Fruit fly (Drosophila melanogaster) whole organism, embryonic: ENCODE measurements around the gene Cpr65Au.

ENCODE experiments used
- CG13775 ChIP-seq: fragments of 200-800 bp; sonication (Bioruptor generic); optimal IDR thresholded peaks from 3 replicates; lab custom pipeline; 2017; ENCODE audit warnings: missing biosample characterization, mild to moderate bottlenecking, missing genetic modification characterization
- CG14965 ChIP-seq: fragments of 200-800 bp; sonication (Bioruptor generic); optimal IDR thresholded peaks from 2 replicates; lab custom pipeline; 2016; ENCODE audit warnings: missing biosample characterization, missing genetic modification characterization, borderline replicate concordance
- CG17912 ChIP-seq: fragments of 200-800 bp; sonication (Bioruptor generic); optimal IDR thresholded peaks from 2 replicates; lab custom pipeline; 2018; ENCODE audit warnings: missing biosample characterization, mild to moderate bottlenecking, missing genetic modification characterization
- CG18619 ChIP-seq: fragments of 200-800 bp; sonication (Bioruptor generic); optimal IDR thresholded peaks from 3 replicates; lab custom pipeline; 2017; ENCODE audit warnings: missing biosample characterization, mild to moderate bottlenecking, missing genetic modification characterization
- CG43689 ChIP-seq: fragments of 200-800 bp; sonication (Bioruptor generic); IDR thresholded peaks from 2 replicates; pipeline ENCODE4 v1.3.6; 2022; ENCODE audit warnings: missing biosample characterization, missing genetic modification characterization
- CG6272 ChIP-seq: fragments of 200-800 bp; sonication (Bioruptor generic); IDR thresholded peaks from 2 replicates; pipeline ENCODE4 v1.3.6; 2022; ENCODE audit warnings: missing biosample characterization, missing genetic modification characterization
- CG7556 ChIP-seq: fragments of 200-800 bp; sonication (Bioruptor generic); optimal IDR thresholded peaks from 2 replicates; lab custom pipeline; 2017; ENCODE audit warnings: missing biosample characterization, mild to moderate bottlenecking, missing genetic modification characterization
- CG8388 ChIP-seq: fragments of 200-800 bp; sonication (Bioruptor generic); optimal IDR thresholded peaks from 2 replicates; lab custom pipeline; 2019; ENCODE audit warnings: missing biosample characterization, mild to moderate bottlenecking, missing genetic modification characterization, moderate library complexity
- CG8765 ChIP-seq: fragments of 200-800 bp; sonication (Bioruptor generic); IDR thresholded peaks from 2 replicates; pipeline ENCODE4 v1.3.6; 2022; ENCODE audit warnings: missing biosample characterization, missing genetic modification characterization
- CG9727 ChIP-seq: fragments of 200-800 bp; sonication (Bioruptor generic); optimal IDR thresholded peaks from 3 replicates; lab custom pipeline; 2017; ENCODE audit warnings: missing biosample characterization, mild to moderate bottlenecking, missing genetic modification characterization
- Dip2 ChIP-seq: fragments of 200-800 bp; sonication (Bioruptor generic); IDR thresholded peaks from 2 replicates; pipeline ENCODE4 v1.3.6; 2022; ENCODE audit warnings: missing biosample characterization, missing genetic modification characterization
- Dip3 ChIP-seq: fragments of 200-800 bp; sonication (Bioruptor generic); optimal IDR thresholded peaks from 3 replicates; lab custom pipeline; 2016; ENCODE audit warnings: missing biosample characterization, missing genetic modification characterization
- Eip74EF ChIP-seq, 2 experiments: fragments of 200-800 bp in 1 of 2; fragments of >200 bp in 1 of 2; sonication (Bioruptor generic) in 1 of 2; optimal IDR thresholded peaks; 2 replicates each; lab custom pipeline; 2017 to 2019; ENCODE audit warnings: missing biosample characterization in 2 of 2, missing genetic modification characterization in 2 of 2, mild to moderate bottlenecking in 1 of 2, moderate library complexity in 1 of 2
- Ets97D ChIP-seq: fragments of 200-800 bp; sonication (Bioruptor generic); optimal IDR thresholded peaks from 3 replicates; lab custom pipeline; 2016; ENCODE audit warnings: missing biosample characterization, missing genetic modification characterization
- H2.0 ChIP-seq: fragments of 200-800 bp; sonication (Bioruptor generic); IDR thresholded peaks from 2 replicates; pipeline ENCODE4 v1.3.6; 2022; ENCODE audit warnings: missing biosample characterization, missing genetic modification characterization
- HHEX ChIP-seq: fragments of 200-800 bp; sonication (Bioruptor generic); optimal IDR thresholded peaks from 3 replicates; lab custom pipeline; 2017; ENCODE audit warnings: missing biosample characterization, mild to moderate bottlenecking, missing genetic modification characterization, missing genetic modification reagents
- HmgD ChIP-seq: fragments of 200-800 bp; sonication (Bioruptor generic); optimal IDR thresholded peaks from 3 replicates; lab custom pipeline; 2016; ENCODE audit warnings: missing biosample characterization, missing genetic modification characterization
- HmgZ ChIP-seq: fragments of 200-800 bp; sonication (Bioruptor generic); optimal IDR thresholded peaks from 2 replicates; lab custom pipeline; 2018; ENCODE audit warnings: missing biosample characterization, mild to moderate bottlenecking, missing genetic modification characterization
- Hmr ChIP-seq: fragments of 200-800 bp; sonication (Bioruptor generic); optimal IDR thresholded peaks from 3 replicates; lab custom pipeline; 2017; ENCODE audit warnings: mild to moderate bottlenecking, missing biosample characterization, missing genetic modification reagents, missing genetic modification characterization
- Hr3 ChIP-seq: fragments of 200-800 bp; sonication (Bioruptor generic); optimal IDR thresholded peaks from 3 replicates; lab custom pipeline; 2016; ENCODE audit warnings: missing biosample characterization, missing genetic modification characterization
- Hsf ChIP-seq: fragments of 200-800 bp; sonication (Bioruptor generic); optimal IDR thresholded peaks from 3 replicates; lab custom pipeline; 2016; ENCODE audit warnings: missing biosample characterization, missing genetic modification characterization
- Myb ChIP-seq: fragments of 200-800 bp; sonication (Bioruptor generic); optimal IDR thresholded peaks from 2 replicates; lab custom pipeline; 2016; ENCODE audit warnings: missing biosample characterization, missing genetic modification characterization
- Opbp ChIP-seq: fragments of 200-800 bp; sonication (Bioruptor generic); IDR thresholded peaks from 3 replicates; pipeline ENCODE4 v1.3.6; 2022; ENCODE audit warnings: missing biosample characterization, missing genetic modification characterization; ENCODE audit not compliant: partially characterized antibody
- Sry-β ChIP-seq: fragments of 200-800 bp; sonication (Bioruptor generic); optimal IDR thresholded peaks from 2 replicates; lab custom pipeline; 2018; ENCODE audit warnings: missing biosample characterization, mild to moderate bottlenecking, missing genetic modification characterization, moderate library complexity
- Stat92E ChIP-seq, 3 experiments: fragments of >200 bp in 2 of 3; fragments of 200-800 bp in 1 of 3; sonication (Bioruptor generic) in 1 of 3; optimal IDR thresholded peaks; 2 replicates each; lab custom pipeline; 2017 to 2019; ENCODE audit warnings: missing biosample characterization in 3 of 3, missing genetic modification characterization in 3 of 3, mild to moderate bottlenecking in 1 of 3, moderate library complexity in 1 of 3
- TFAM ChIP-seq: fragments of 200-800 bp; sonication (Bioruptor generic); optimal IDR thresholded peaks from 2 replicates; lab custom pipeline; 2017; ENCODE audit warnings: missing biosample characterization, missing genetic modification characterization, inconsistent platforms
- Xbp1 ChIP-seq: fragments of 200-800 bp; sonication (Bioruptor generic); optimal IDR thresholded peaks from 3 replicates; lab custom pipeline; 2016; ENCODE audit warnings: missing biosample characterization, mild to moderate bottlenecking, missing genetic modification characterization
- YL-1 ChIP-seq: fragments of 200-800 bp; sonication (Bioruptor generic); optimal IDR thresholded peaks from 3 replicates; lab custom pipeline; 2017; ENCODE audit warnings: missing biosample characterization, mild to moderate bottlenecking, missing genetic modification characterization
- abd-A ChIP-seq: fragments of 200-800 bp; sonication (Bioruptor generic); optimal IDR thresholded peaks from 3 replicates; lab custom pipeline; 2019; ENCODE audit warnings: missing biosample characterization, mild to moderate bottlenecking, missing genetic modification characterization, moderate library complexity
- ase ChIP-seq: fragments of 200-800 bp; sonication (Bioruptor generic); IDR thresholded peaks from 3 replicates; pipeline ENCODE4 v1.3.6; 2022; ENCODE audit warnings: missing biosample characterization, missing genetic modification characterization
- bigmax ChIP-seq: fragments of 200-800 bp; sonication (Bioruptor generic); optimal IDR thresholded peaks from 2 replicates; lab custom pipeline; 2018; ENCODE audit warnings: missing biosample characterization, mild to moderate bottlenecking, missing genetic modification characterization
- chif ChIP-seq, 2 experiments: fragments of 200-800 bp; sonication (Bioruptor generic); optimal IDR thresholded peaks; 3 replicates each; lab custom pipeline; 2016; ENCODE audit warnings: missing biosample characterization in 2 of 2, missing genetic modification characterization in 2 of 2
- crp ChIP-seq, 2 experiments: fragments of 200-800 bp; sonication (Bioruptor generic); optimal IDR thresholded peaks; 2 replicates in 1 of 2; 3 replicates in 1 of 2; lab custom pipeline; 2017; ENCODE audit warnings: missing biosample characterization in 2 of 2, missing genetic modification characterization in 2 of 2, mild to moderate bottlenecking in 1 of 2, moderate library complexity in 1 of 2
- danr ChIP-seq: fragments of 200-800 bp; sonication (Bioruptor generic); IDR thresholded peaks from 2 replicates; pipeline ENCODE4 v1.3.6; 2022; ENCODE audit warnings: missing biosample characterization, missing genetic modification characterization
- dimm ChIP-seq: fragments of 200-800 bp; sonication (Bioruptor generic); IDR thresholded peaks from 2 replicates; pipeline ENCODE4 v1.3.6; 2022; ENCODE audit warnings: missing biosample characterization, missing genetic modification characterization
- eve ChIP-seq, 2 experiments: fragments of >200 bp; optimal IDR thresholded peaks; 2 replicates each; lab custom pipeline; 2017; ENCODE audit warnings: missing biosample characterization in 2 of 2, missing genetic modification characterization in 2 of 2
- fd3F ChIP-seq: fragments of 200-800 bp; sonication (Bioruptor generic); optimal IDR thresholded peaks from 2 replicates; lab custom pipeline; 2018; ENCODE audit warnings: missing biosample characterization, mild to moderate bottlenecking, missing genetic modification characterization, moderate library complexity
- ftz-f1 ChIP-seq: fragments of 200-800 bp; sonication (Bioruptor generic); optimal IDR thresholded peaks from 2 replicates; lab custom pipeline; 2016; ENCODE audit warnings: missing biosample characterization, missing genetic modification characterization
- grn ChIP-seq: fragments of 200-800 bp; sonication (Bioruptor generic); optimal IDR thresholded peaks from 3 replicates; lab custom pipeline; 2017; ENCODE audit warnings: missing biosample characterization, missing genetic modification characterization
- hkb ChIP-seq, 2 experiments: fragments of 200-800 bp in 1 of 2; fragments of >200 bp in 1 of 2; sonication (Bioruptor generic) in 1 of 2; IDR thresholded peaks in 1 of 2; optimal IDR thresholded peaks in 1 of 2; 2 replicates each; pipeline versions ENCODE4 v1.3.6 to Lab custom; 2017 to 2022; ENCODE audit warnings: missing biosample characterization in 1 of 2, missing genetic modification characterization in 1 of 2
- lbe ChIP-seq: fragments of 200-800 bp; sonication (Bioruptor generic); optimal IDR thresholded peaks from 2 replicates; lab custom pipeline; 2016; ENCODE audit warnings: missing biosample characterization, mild to moderate bottlenecking, missing genetic modification characterization
- nerfin-1 ChIP-seq: fragments of 200-800 bp; sonication (Bioruptor generic); optimal IDR thresholded peaks from 3 replicates; lab custom pipeline; 2019; ENCODE audit warnings: missing biosample characterization, mild to moderate bottlenecking, missing genetic modification characterization, moderate library complexity
- otp ChIP-seq: fragments of 200-800 bp; sonication (Bioruptor generic); IDR thresholded peaks from 3 replicates; pipeline ENCODE4, ENCODE4 v1.3.6; 2022; ENCODE audit warnings: missing biosample characterization, missing genetic modification characterization
- row ChIP-seq: fragments of 200-800 bp; sonication (Bioruptor generic); IDR thresholded peaks from 3 replicates; pipeline ENCODE4 v1.3.6; 2022; ENCODE audit warnings: missing biosample characterization, missing genetic modification characterization
- salm ChIP-seq: fragments of 200-800 bp; sonication (Bioruptor generic); optimal IDR thresholded peaks from 2 replicates; lab custom pipeline; 2018; ENCODE audit warnings: missing biosample characterization, mild to moderate bottlenecking, missing genetic modification characterization
- tap ChIP-seq: fragments of 200-800 bp; optimal IDR thresholded peaks from 3 replicates; lab custom pipeline; 2019; ENCODE audit warnings: missing biosample characterization, mild to moderate bottlenecking, missing genetic modification characterization, moderate library complexity
- tx ChIP-seq: fragments of 200-800 bp; sonication (Bioruptor generic); optimal IDR thresholded peaks from 2 replicates; lab custom pipeline; 2016; ENCODE audit warnings: missing biosample characterization, missing genetic modification characterization
- unc-4 ChIP-seq: fragments of 200-800 bp; sonication (Bioruptor generic); IDR thresholded peaks from 2 replicates; pipeline ENCODE4 v1.3.6; 2022; ENCODE audit warnings: missing biosample characterization, missing genetic modification characterization; ENCODE audit not compliant: partially characterized antibody
- zen2 ChIP-seq: fragments of 200-800 bp; sonication (Bioruptor generic); IDR thresholded peaks from 3 replicates; pipeline ENCODE4 v1.3.6; 2022; ENCODE audit warnings: missing biosample characterization, missing genetic modification characterization; ENCODE audit not compliant: partially characterized antibody
- zfh2 ChIP-seq: fragments of 200-800 bp; sonication (Bioruptor generic); optimal IDR thresholded peaks from 2 replicates; lab custom pipeline; 2016; ENCODE audit warnings: missing biosample characterization, missing genetic modification characterization

The Cpr65Au gene

dm6 chr3L:6085988-6086387, 45.9 kb downstream of the Cpr65Au start (continued):
- no peak for TF ChIP-seq TFAM (GFP tag; lab: Kevin White, UChicago)
- TF ChIP-seq tx (GFP tag; lab: Kevin White, UChicago), result no peak
- TF ChIP-seq Dip2 (GFP tag; lab: Robert Waterston, UW), result no peak
- no peak for TF ChIP-seq CG14965
- peak; percentile 38 for TF ChIP-seq CG8388 (GFP tag; lab: Kevin White, UChicago)
- TF ChIP-seq nerfin-1 (tag; lab: Kevin White, UChicago), result no peak
- TF ChIP-seq Myb (GFP tag; lab: Kevin White, UChicago), result peak; percentile 11
- TF ChIP-seq salm (tag; lab: Kevin White, UChicago), result no peak
- no peak for TF ChIP-seq HHEX (GFP tag; lab: Kevin White, UChicago)
- no peak for TF ChIP-seq CG6272
- no peak for TF ChIP-seq lbe
- TF ChIP-seq zen2 (GFP tag; lab: Robert Waterston, UW), result no peak
- TF ChIP-seq CG8765 (GFP tag; lab: Robert Waterston, UW), result no peak
- no peak for TF ChIP-seq tap
- no peak for TF ChIP-seq YL-1
- no peak for TF ChIP-seq ase
- TF ChIP-seq Sry-β (GFP tag; lab: Kevin White, UChicago), result no peak
- peak; percentile 7 for TF ChIP-seq Hsf
- TF ChIP-seq hkb (optimal IDR thresholded peaks at IDR 0.05; lab: Kevin White, UChicago), result no peak
- TF ChIP-seq hkb (GFP tag; IDR thresholded peaks at IDR 0.05; lab: Robert Waterston, UW), result no peak
- no peak for TF ChIP-seq Opbp (GFP tag; lab: Robert Waterston, UW)
- TF ChIP-seq HmgZ (tag; lab: Kevin White, UChicago), result peak; percentile 20
- TF ChIP-seq Xbp1, result peak; percentile 36
- no peak for TF ChIP-seq unc-4 (GFP tag; lab: Robert Waterston, UW)
- TF ChIP-seq eve (GFP tag; optimal IDR thresholded peaks at IDR 0.05; lab: Kevin White, UChicago), result no peak
- no peak for TF ChIP-seq danr (GFP tag; lab: Robert Waterston, UW)
- no peak for TF ChIP-seq otp (GFP tag; lab: Robert Waterston, UW)
- no peak for TF ChIP-seq Stat92E (GFP tag; optimal IDR thresholded peaks at IDR 0.05; lab: Kevin White, UChicago)
- TF ChIP-seq row, result peak; percentile 57
- TF ChIP-seq ftz-f1 (GFP tag; lab: Kevin White, UChicago), result no peak
- no peak for TF ChIP-seq fd3F (GFP tag; lab: Kevin White, UChicago)
- no peak for TF ChIP-seq CG13775 (GFP tag; lab: Kevin White, UChicago)
- TF ChIP-seq dimm (GFP tag; lab: Robert Waterston, UW), result no peak
- TF ChIP-seq grn, result no peak
- TF ChIP-seq Hr3 (GFP tag; lab: Kevin White, UChicago), result peak; percentile 14
- TF ChIP-seq CG43689 (GFP tag; lab: Robert Waterston, UW), result no peak
- peak; percentile 13 for TF ChIP-seq zfh2 (GFP tag; lab: Kevin White, UChicago)
- TF ChIP-seq CG17912, result no peak
- peak; percentile 3 for TF ChIP-seq Dip3
- TF ChIP-seq Ets97D (GFP tag; lab: Kevin White, UChicago), result no peak
- TF ChIP-seq CG9727, result peak; percentile 23
- no peak for TF ChIP-seq crp (GFP tag; optimal IDR thresholded peaks at IDR 0.05; lab: Kevin White, UChicago)
- TF ChIP-seq abd-A (tag; lab: Kevin White, UChicago), result no peak
- no peak for TF ChIP-seq HmgD (GFP tag; lab: Kevin White, UChicago)
- TF ChIP-seq H2.0, result no peak; the same call in 1 of the 2 replicates
- TF ChIP-seq CG18619 (GFP tag; lab: Kevin White, UChicago), result no peak
- TF ChIP-seq bigmax, result no peak
- TF ChIP-seq Hmr (GFP tag; lab: Kevin White, UChicago), result peak; percentile 38
- peak; percentile 27 to 29 for TF ChIP-seq chif (GFP tag; optimal IDR thresholded peaks at IDR 0.05; lab: Kevin White, UChicago)
- TF ChIP-seq Eip74EF (GFP tag; optimal IDR thresholded peaks at IDR 0.05; lab: Kevin White, UChicago), result no peak
- TF ChIP-seq CG7556 (GFP tag; lab: Kevin White, UChicago), result peak; percentile 36
